Worm (Caenorhabditis elegans): ENCODE measurements around the gene nhr-131.

ce11 chrV:524058-524457 is 29.9 kb downstream of the nhr-131 start, which contains the start of gene lipl-3:
- TF ChIP-seq him-1 (tag; optimal IDR thresholded peaks at IDR 0.05) = no peak
- TF ChIP-seq dao-5 (tag; optimal IDR thresholded peaks at IDR 0.05) = no peak
